Fruit fly (Drosophila melanogaster): ENCODE measurements around the gene ps.

DNA sequence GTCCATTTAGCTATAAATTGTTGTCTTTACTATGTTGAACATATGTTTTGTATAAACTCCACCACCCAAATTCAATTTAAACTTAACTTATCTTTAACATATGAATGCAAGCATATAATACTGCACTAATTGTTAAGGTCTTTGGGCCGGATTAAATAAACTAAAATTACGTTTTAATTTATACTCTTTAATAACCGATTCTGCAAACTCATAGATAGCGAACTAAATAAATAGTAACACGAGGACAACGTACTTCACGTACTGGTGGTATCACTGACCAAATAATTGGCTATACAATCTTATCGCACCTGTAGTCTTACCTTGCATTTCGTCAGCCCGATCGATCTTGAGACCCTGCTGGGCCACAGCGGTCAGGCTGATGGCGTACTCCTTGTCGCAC, 25.3 kb upstream of the ps start:
- TF ChIP-seq psq (optimal IDR thresholded peaks at IDR 0.05) (no peak), Dll (optimal IDR thresholded peaks at IDR 0.05) (no peak), CG8478 (optimal IDR thresholded peaks at IDR 0.05) (no peak)

All from whole organism.